Worm (Caenorhabditis elegans): Measurements from ENCODE around the gene C24H12.4.
"Not testable (repeated sequence)": the region's sequence is repeated elsewhere in the genome, so short reads cannot be mapped to it uniquely, and the experiment has no call there.

Gene C24H12.4

ce11 chrII:402435-402834 lies 8.6 kb upstream of the C24H12.4 start, which contains the start of gene clec-10:
Gene clec-10, plus strand, starts transcription at chrII:402678.
- TF ChIP-seq dao-5 (tag; optimal IDR thresholded peaks at IDR 0.05) (no peak), him-1 (tag; optimal IDR thresholded peaks at IDR 0.05) (no peak), W03F9.2 (tag; optimal IDR thresholded peaks at IDR 0.05) (no peak)

ce11 chrII:418782-419181 lies 7.8 kb downstream of the C24H12.4 start, which contains the start of gene C24H12.6:
Gene C24H12.6, minus strand, starts transcription at chrII:418882.
- TF ChIP-seq dao-5 (tag; optimal IDR thresholded peaks at IDR 0.05) (no peak), him-1 (tag; optimal IDR thresholded peaks at IDR 0.05) (no peak), W03F9.2 (tag; optimal IDR thresholded peaks at IDR 0.05) (no peak)

ce11 chrII:423086-423485 lies 12.1 kb downstream of the C24H12.4 start, which contains the start of gene C24H12.8:
Gene C24H12.8, minus strand, starts transcription at chrII:423186.
- TF ChIP-seq dao-5 (tag; optimal IDR thresholded peaks at IDR 0.05) (no peak), him-1 (tag; optimal IDR thresholded peaks at IDR 0.05) (no peak), W03F9.2 (tag; optimal IDR thresholded peaks at IDR 0.05) (no peak)

ce11 chrII:437279-437678 lies 26.3 kb downstream of the C24H12.4 start:
- no peak for TF ChIP-seq him-1 (tag; optimal IDR thresholded peaks at IDR 0.05)

- not testable (repeated sequence) for TF ChIP-seq him-1, dao-5, W03F9.2 (tag; optimal IDR thresholded peaks at IDR 0.05)
Observed at ce11 chrII:441102-441501, 30.1 kb downstream of the C24H12.4 start, which contains the start of gene C24H12.1. Gene C24H12.1, plus strand, starts transcription at chrII:441402.

- not testable (repeated sequence) for TF ChIP-seq him-1, dao-5, W03F9.2 (tag; optimal IDR thresholded peaks at IDR 0.05)
Observed at ce11 chrII:454646-455045, 43.6 kb downstream of the C24H12.4 start, which contains the start of gene W10D9.1. Gene W10D9.1, plus strand, starts transcription at chrII:454946.

ce11 chrII:456371-456770 lies 45.3 kb downstream of the C24H12.4 start:
- TF ChIP-seq dao-5 (tag; optimal IDR thresholded peaks at IDR 0.05) (no peak), him-1 (tag; optimal IDR thresholded peaks at IDR 0.05) (no peak), W03F9.2 (tag; optimal IDR thresholded peaks at IDR 0.05) (no peak)

ce11 chrII:457790-458189 lies 46.8 kb downstream of the C24H12.4 start, which contains the start of gene gvd-1:
Gene gvd-1, minus strand, starts transcription at chrII:457890.
- TF ChIP-seq him-1 (tag; optimal IDR thresholded peaks at IDR 0.05), result no peak
- TF ChIP-seq dao-5 (tag; optimal IDR thresholded peaks at IDR 0.05), result no peak
- TF ChIP-seq W03F9.2 (tag; optimal IDR thresholded peaks at IDR 0.05), result no peak

ce11 chrII:460835-461234 lies 49.8 kb downstream of the C24H12.4 start, which contains the start of gene W10D9.3:
Gene W10D9.3, minus strand, starts transcription at chrII:460935.
- no peak for TF ChIP-seq dao-5 (tag; optimal IDR thresholded peaks at IDR 0.05)
- TF ChIP-seq W03F9.2 (tag; optimal IDR thresholded peaks at IDR 0.05), result no peak
- no peak for TF ChIP-seq him-1 (tag; optimal IDR thresholded peaks at IDR 0.05)

ce11 chrII:461297-461696 lies 50.3 kb downstream of the C24H12.4 start:
- TF ChIP-seq W03F9.2 (tag; optimal IDR thresholded peaks at IDR 0.05) (no peak), dao-5 (tag; optimal IDR thresholded peaks at IDR 0.05) (no peak)

Data from whole organism, L4/young adult.